Worm (Caenorhabditis elegans) whole organism, late embryonic: Measurements from ENCODE around the gene F54F2.9.

Source experiments
- C08G9.2 ChIP-seq: sonication (generic microtip); optimal IDR thresholded peaks from 2 replicates; lab custom pipeline; 2016; ENCODE audit warnings: mild to moderate bottlenecking, missing genetic modification characterization, moderate library complexity, missing compliant biosample characterization
- F13H6.1 ChIP-seq: sonication (generic microtip); optimal IDR thresholded peaks from 2 replicates; lab custom pipeline; 2016; ENCODE audit warnings: missing genetic modification characterization, missing compliant biosample characterization
- K02D7.2 ChIP-seq: sonication (generic microtip); optimal IDR thresholded peaks from 2 replicates; lab custom pipeline; 2017; ENCODE audit warnings: mild to moderate bottlenecking, missing genetic modification characterization, missing compliant biosample characterization
- K09A11.1 ChIP-seq: sonication (generic microtip); optimal IDR thresholded peaks from 2 replicates; lab custom pipeline; 2017; ENCODE audit warnings: antibody characterized with exemption, mild to moderate bottlenecking, missing genetic modification characterization, missing compliant biosample characterization; ENCODE audit not compliant: insufficient read depth
- T23F11.4 ChIP-seq: fragments of 200-800 bp; sonication (Bioruptor generic); optimal IDR thresholded peaks from 2 replicates; lab custom pipeline; 2018; ENCODE audit warnings: mild to moderate bottlenecking, missing genetic modification characterization, missing compliant biosample characterization
- Y22D7AL.16 ChIP-seq: sonication (generic microtip); optimal IDR thresholded peaks from 2 replicates; lab custom pipeline; 2016; ENCODE audit warnings: missing genetic modification characterization, missing compliant biosample characterization
- ahr-1 ChIP-seq: sonication (generic microtip); optimal IDR thresholded peaks from 2 replicates; lab custom pipeline; 2016; ENCODE audit warnings: missing genetic modification characterization, missing compliant biosample characterization
- ama-1 ChIP-seq: fragments of 150-350 bp; optimal IDR thresholded peaks from 2 replicates; lab custom pipeline; 2014
- ceh-14 ChIP-seq: sonication (generic microtip); optimal IDR thresholded peaks from 2 replicates; lab custom pipeline; 2016; ENCODE audit warnings: missing genotype, missing genetic modification characterization, missing compliant biosample characterization
- ceh-2 ChIP-seq: sonication (generic microtip); optimal IDR thresholded peaks from 2 replicates; lab custom pipeline; 2016; ENCODE audit warnings: missing genotype, missing genetic modification characterization, missing compliant biosample characterization
- ceh-22 ChIP-seq: sonication (generic microtip); optimal IDR thresholded peaks from 2 replicates; lab custom pipeline; 2017; ENCODE audit warnings: missing biosample characterization, missing genetic modification characterization
- ceh-24 ChIP-seq: sonication (generic microtip); optimal IDR thresholded peaks from 2 replicates; lab custom pipeline; 2016; ENCODE audit warnings: mild to moderate bottlenecking, missing genetic modification characterization, missing compliant biosample characterization
- ceh-45 ChIP-seq: fragments of 200-800 bp; sonication (Bioruptor generic); IDR thresholded peaks from 2 replicates; pipeline ENCODE4 v1.3.6; 2022; ENCODE audit warnings: missing genetic modification reagents, missing genetic modification characterization, missing compliant biosample characterization
- ceh-48 ChIP-seq: sonication (generic microtip); optimal IDR thresholded peaks from 2 replicates; lab custom pipeline; 2016; ENCODE audit warnings: missing genetic modification characterization, inconsistent platforms, missing compliant biosample characterization
- ceh-6 ChIP-seq: fragments of 200-800 bp; sonication (Bioruptor generic); optimal IDR thresholded peaks from 2 replicates; lab custom pipeline; 2018; ENCODE audit warnings: mild to moderate bottlenecking, missing genetic modification characterization, missing compliant biosample characterization
- ceh-9 ChIP-seq: sonication (generic microtip); optimal IDR thresholded peaks from 2 replicates; lab custom pipeline; 2016; ENCODE audit warnings: mild to moderate bottlenecking, missing genetic modification characterization, inconsistent platforms, missing compliant biosample characterization
- dmd-4 ChIP-seq: sonication (generic microtip); optimal IDR thresholded peaks from 2 replicates; lab custom pipeline; 2016; ENCODE audit warnings: borderline replicate concordance, missing genetic modification characterization, missing compliant biosample characterization
- dve-1 ChIP-seq: sonication (generic microtip); optimal IDR thresholded peaks from 2 replicates; lab custom pipeline; 2017; ENCODE audit warnings: antibody characterized with exemption, mild to moderate bottlenecking, missing genetic modification characterization, missing compliant biosample characterization
- elt-2 ChIP-seq: sonication (generic microtip); optimal IDR thresholded peaks from 2 replicates; lab custom pipeline; 2016; ENCODE audit warnings: missing genetic modification reagents, missing genetic modification characterization, missing compliant biosample characterization
- ets-4 ChIP-seq: sonication (generic microtip); optimal IDR thresholded peaks from 2 replicates; lab custom pipeline; 2016; ENCODE audit warnings: missing genetic modification characterization, missing compliant biosample characterization
- eyg-1 ChIP-seq: sonication (generic microtip); optimal IDR thresholded peaks from 2 replicates; lab custom pipeline; 2016; ENCODE audit warnings: missing genotype, missing genetic modification characterization, missing compliant biosample characterization
- fax-1 ChIP-seq: sonication (generic microtip); optimal IDR thresholded peaks from 2 replicates; lab custom pipeline; 2016; ENCODE audit warnings: missing genotype, missing genetic modification characterization, missing compliant biosample characterization
- fkh-6 ChIP-seq: sonication (generic microtip); optimal IDR thresholded peaks from 2 replicates; lab custom pipeline; 2016; ENCODE audit warnings: missing genetic modification characterization, missing compliant biosample characterization
- gmeb-2 ChIP-seq: sonication (generic microtip); optimal IDR thresholded peaks from 2 replicates; lab custom pipeline; 2016; ENCODE audit warnings: missing genetic modification characterization, inconsistent platforms, missing compliant biosample characterization
- hlh-13 ChIP-seq: fragments of 200-800 bp; sonication (Bioruptor generic); optimal IDR thresholded peaks from 2 replicates; lab custom pipeline; 2018; ENCODE audit warnings: mild to moderate bottlenecking, missing genetic modification characterization, missing compliant biosample characterization
- hlh-15 ChIP-seq: sonication (generic microtip); optimal IDR thresholded peaks from 2 replicates; lab custom pipeline; 2016; ENCODE audit warnings: missing genetic modification characterization, missing compliant biosample characterization
- hlh-30 ChIP-seq: sonication (generic microtip); optimal IDR thresholded peaks from 2 replicates; lab custom pipeline; 2017; ENCODE audit warnings: antibody characterized with exemption, missing genetic modification characterization, missing compliant biosample characterization; ENCODE audit not compliant: insufficient read depth
- hlh-6 ChIP-seq: sonication (generic microtip); optimal IDR thresholded peaks from 2 replicates; lab custom pipeline; 2016; ENCODE audit warnings: missing genotype, missing genetic modification characterization, missing compliant biosample characterization
- lim-6 ChIP-seq: sonication (generic microtip); optimal IDR thresholded peaks from 2 replicates; lab custom pipeline; 2016; ENCODE audit warnings: missing genetic modification characterization, missing compliant biosample characterization
- lin-11 ChIP-seq: fragments of 200-800 bp; sonication (Bioruptor generic); optimal IDR thresholded peaks from 2 replicates; lab custom pipeline; 2018; ENCODE audit warnings: mild to moderate bottlenecking, missing genetic modification characterization, missing compliant biosample characterization
- mec-3 ChIP-seq: sonication (generic microtip); optimal IDR thresholded peaks from 2 replicates; lab custom pipeline; 2016; ENCODE audit warnings: borderline replicate concordance, missing genetic modification characterization, missing compliant biosample characterization
- nfya-1 ChIP-seq: sonication (generic microtip); optimal IDR thresholded peaks from 2 replicates; lab custom pipeline; 2017; ENCODE audit warnings: missing genetic modification characterization, mild to moderate bottlenecking, missing compliant biosample characterization, antibody characterized with exemption, moderate library complexity
- nhr-11 ChIP-seq: fragments of 150-350 bp; optimal IDR thresholded peaks from 2 replicates; lab custom pipeline; 2014; ENCODE audit warnings: missing biosample characterization, missing genetic modification characterization
- nhr-232 ChIP-seq: sonication (generic microtip); optimal IDR thresholded peaks from 2 replicates; lab custom pipeline; 2016; ENCODE audit warnings: missing genetic modification characterization, missing compliant biosample characterization
- npax-4 ChIP-seq: sonication (generic microtip); optimal IDR thresholded peaks from 2 replicates; lab custom pipeline; 2016; ENCODE audit warnings: missing genetic modification characterization, missing compliant biosample characterization
- odd-2 ChIP-seq: sonication (generic microtip); optimal IDR thresholded peaks from 2 replicates; lab custom pipeline; 2017; ENCODE audit warnings: antibody characterized with exemption, mild to moderate bottlenecking, missing genetic modification characterization, missing compliant biosample characterization
- pat-9 ChIP-seq: fragments of 200-800 bp; sonication (Bioruptor generic); optimal IDR thresholded peaks from 2 replicates; lab custom pipeline; 2018; ENCODE audit warnings: mild to moderate bottlenecking, missing genetic modification characterization, moderate library complexity, missing compliant biosample characterization
- pax-1 ChIP-seq: fragments of 150-350 bp; optimal IDR thresholded peaks from 2 replicates; lab custom pipeline; 2014; ENCODE audit warnings: missing biosample characterization, missing genetic modification characterization
- pha-2 ChIP-seq: sonication (generic microtip); optimal IDR thresholded peaks from 2 replicates; lab custom pipeline; 2017; ENCODE audit warnings: mild to moderate bottlenecking, missing genetic modification characterization, missing compliant biosample characterization
- pha-4 ChIP-seq: fragments of 150-350 bp; optimal IDR thresholded peaks from 2 replicates; lab custom pipeline; 2018; ENCODE audit warnings: missing biosample characterization, missing genetic modification reagents, missing genetic modification characterization
- pqm-1 ChIP-seq: sonication (generic microtip); optimal IDR thresholded peaks from 2 replicates; lab custom pipeline; 2016; ENCODE audit warnings: missing genetic modification characterization, missing compliant biosample characterization
- pros-1 ChIP-seq: fragments of 150-350 bp; optimal IDR thresholded peaks from 2 replicates; lab custom pipeline; 2014; ENCODE audit warnings: missing biosample characterization, missing genetic modification reagents, missing genetic modification characterization
- rnt-1 ChIP-seq: sonication (generic microtip); optimal IDR thresholded peaks from 2 replicates; lab custom pipeline; 2016; ENCODE audit warnings: missing genetic modification characterization, missing compliant biosample characterization
- sdc-2 ChIP-seq: sonication (generic microtip); optimal IDR thresholded peaks from 2 replicates; lab custom pipeline; 2016; ENCODE audit warnings: missing genotype, missing genetic modification characterization, missing compliant biosample characterization
- sox-2 ChIP-seq: fragments of 200-800 bp; sonication (Bioruptor generic); IDR thresholded peaks from 2 replicates; pipeline ENCODE4 v1.3.6; 2022; ENCODE audit warnings: missing genetic modification reagents, missing genetic modification characterization, missing compliant biosample characterization
- sox-4 ChIP-seq: sonication (generic microtip); optimal IDR thresholded peaks from 2 replicates; lab custom pipeline; 2017; ENCODE audit warnings: mild to moderate bottlenecking, missing genetic modification characterization, inconsistent platforms, missing compliant biosample characterization
- syd-9 ChIP-seq: sonication (generic microtip); optimal IDR thresholded peaks from 2 replicates; lab custom pipeline; 2016; ENCODE audit warnings: mild to moderate bottlenecking, missing genetic modification characterization, moderate library complexity, missing compliant biosample characterization
- tbx-2 ChIP-seq: sonication (generic microtip); optimal IDR thresholded peaks from 2 replicates; lab custom pipeline; 2016; ENCODE audit warnings: missing genetic modification characterization, missing compliant biosample characterization
- tbx-7 ChIP-seq: sonication (generic microtip); optimal IDR thresholded peaks from 2 replicates; lab custom pipeline; 2016; ENCODE audit warnings: missing genotype, missing genetic modification characterization, missing compliant biosample characterization
- unc-3 ChIP-seq, 2 experiments: fragments of 200-800 bp in 1 of 2; sonication (Bioruptor generic) in 1 of 2; sonication (generic microtip) in 1 of 2; conservative IDR thresholded peaks in 1 of 2; optimal IDR thresholded peaks in 1 of 2; 2 replicates each; pipeline versions ENCODE4 v1.3.6 to Lab custom; 2016 to 2022; ENCODE audit warnings: missing compliant biosample characterization in 2 of 2, missing genetic modification characterization in 2 of 2, missing genetic modification reagents in 1 of 2
- unc-42 ChIP-seq: sonication (generic microtip); optimal IDR thresholded peaks from 2 replicates; lab custom pipeline; 2016; ENCODE audit warnings: missing genotype, missing genetic modification characterization, missing compliant biosample characterization
- unc-86 ChIP-seq: sonication (generic microtip); optimal IDR thresholded peaks from 2 replicates; lab custom pipeline; 2016; ENCODE audit warnings: missing genetic modification characterization, missing compliant biosample characterization
- zip-5 ChIP-seq: sonication (generic microtip); optimal IDR thresholded peaks from 2 replicates; lab custom pipeline; 2016; ENCODE audit warnings: missing genetic modification characterization, missing compliant biosample characterization

F54F2.9 gene

ce11 chrIII:8865294-8865766 is 38.3 kb upstream of the F54F2.9 start:
- TF ChIP-seq pax-1 (no peak), hlh-13 (GFP tag; lab: Kevin White, UChicago) (no peak), npax-4 (tag; lab: Kevin White, UChicago) (no peak), unc-86 (tag; lab: Kevin White, UChicago) (no peak), fkh-6 (tag; lab: Kevin White, UChicago) (peak; percentile 3), dmd-4 (tag; lab: Kevin White, UChicago) (peak; percentile 65), ceh-2 (tag; lab: Kevin White, UChicago) (no peak), F13H6.1 (tag; lab: Kevin White, UChicago) (peak; percentile 41), ceh-9 (tag; lab: Kevin White, UChicago) (no peak), tbx-2 (tag; lab: Kevin White, UChicago) (peak; percentile 73), tbx-7 (tag; lab: Kevin White, UChicago) (no peak), pqm-1 (tag; lab: Kevin White, UChicago) (no peak), ceh-14 (tag; lab: Kevin White, UChicago) (peak; percentile 64), ama-1 (lab: Kevin White, UChicago) (peak; percentile 13), ceh-6 (GFP tag; lab: Kevin White, UChicago) (peak; percentile 54), odd-2 (tag; lab: Kevin White, UChicago) (no peak), sox-4 (tag; lab: Kevin White, UChicago) (no peak), lin-11 (tag; lab: Kevin White, UChicago) (no peak), K02D7.2 (tag; lab: Kevin White, UChicago) (no peak), pha-4 (no peak), pha-2 (no peak), zip-5 (tag; lab: Kevin White, UChicago) (no peak), nhr-11 (no peak), sox-2 (GFP tag; lab: Robert Waterston, UW) (no peak), hlh-15 (tag; lab: Kevin White, UChicago) (no peak), dve-1 (tag; lab: Kevin White, UChicago) (no peak), hlh-30 (no peak), ceh-45 (GFP tag; lab: Robert Waterston, UW) (no peak), unc-3 (GFP tag; conservative IDR thresholded peaks at IDR 0.05; lab: Robert Waterston, UW) (no peak), unc-3 (tag; optimal IDR thresholded peaks at IDR 0.05; lab: Kevin White, UChicago) (no peak), ceh-24 (no peak), C08G9.2 (tag; lab: Kevin White, UChicago) (peak; percentile 36), ahr-1 (tag; lab: Kevin White, UChicago) (no peak), K09A11.1 (tag; lab: Kevin White, UChicago) (no peak), syd-9 (peak; percentile 51), elt-2 (tag; lab: Kevin White, UChicago) (no peak), hlh-6 (no peak), sdc-2 (tag; lab: Kevin White, UChicago) (peak; percentile 66), ceh-48 (tag; lab: Kevin White, UChicago) (no peak), Y22D7AL.16 (tag; lab: Kevin White, UChicago) (no peak), nfya-1 (peak; percentile 15), pros-1 (tag; lab: Kevin White, UChicago) (no peak), unc-42 (tag; lab: Kevin White, UChicago) (no peak), ceh-22 (tag; lab: Kevin White, UChicago) (no peak), pat-9 (peak; percentile 46), rnt-1 (tag; lab: Kevin White, UChicago) (peak; percentile 78), eyg-1 (tag; lab: Kevin White, UChicago) (peak; percentile 43), fax-1 (tag; lab: Kevin White, UChicago) (no peak), nhr-232 (no peak), mec-3 (tag; lab: Kevin White, UChicago) (peak; percentile 6), gmeb-2 (tag; lab: Kevin White, UChicago) (peak; percentile 10), ets-4 (tag; lab: Kevin White, UChicago) (peak; percentile 66), lim-6 (tag; lab: Kevin White, UChicago) (no peak), T23F11.4 (GFP tag; lab: Kevin White, UChicago) (peak; percentile 57)
